Fruit fly (Drosophila melanogaster) whole organism, embryonic: ENCODE data around the gene PAN3.

Source experiments
- Bdp1 ChIP-seq: fragments of 200-800 bp; sonication (Bioruptor generic); optimal IDR thresholded peaks from 3 replicates; lab custom pipeline; 2016; ENCODE audit warnings: missing biosample characterization, missing genetic modification characterization
- Bgb ChIP-seq: fragments of 200-800 bp; sonication (Bioruptor generic); IDR thresholded peaks from 2 replicates; pipeline ENCODE4 v1.3.6; 2022; ENCODE audit warnings: missing biosample characterization, missing genetic modification characterization; ENCODE audit not compliant: partially characterized antibody
- BtbVII ChIP-seq: fragments of 200-800 bp; sonication (Bioruptor generic); optimal IDR thresholded peaks from 3 replicates; lab custom pipeline; 2017; ENCODE audit warnings: missing biosample characterization, mild to moderate bottlenecking, missing genetic modification characterization
- CG10147 ChIP-seq: fragments of 200-800 bp; sonication (Bioruptor generic); optimal IDR thresholded peaks from 2 replicates; lab custom pipeline; 2019; ENCODE audit warnings: missing biosample characterization, mild to moderate bottlenecking, missing genetic modification characterization, moderate library complexity
- CG10209 ChIP-seq: fragments of 200-800 bp; sonication (Bioruptor generic); optimal IDR thresholded peaks from 3 replicates; lab custom pipeline; 2017; ENCODE audit warnings: missing biosample characterization, mild to moderate bottlenecking, missing genetic modification characterization, missing genetic modification reagents
- CG10267 ChIP-seq: fragments of 200-800 bp; sonication (Bioruptor generic); optimal IDR thresholded peaks from 2 replicates; lab custom pipeline; 2018; ENCODE audit warnings: missing biosample characterization, mild to moderate bottlenecking, missing genetic modification characterization, moderate library complexity
- CG11504 ChIP-seq: fragments of 200-800 bp; sonication (Bioruptor generic); optimal IDR thresholded peaks from 3 replicates; lab custom pipeline; 2019; ENCODE audit warnings: missing biosample characterization, mild to moderate bottlenecking, missing genetic modification characterization, moderate library complexity
- CG11696 ChIP-seq: fragments of 200-800 bp; sonication (Bioruptor generic); IDR thresholded peaks from 2 replicates; pipeline ENCODE4 v1.3.6; 2022; ENCODE audit warnings: missing biosample characterization, missing genetic modification characterization
- CG32767 ChIP-seq: fragments of 200-800 bp; sonication (Bioruptor generic); IDR thresholded peaks from 2 replicates; pipeline ENCODE4 v1.3.6; 2022; ENCODE audit warnings: missing biosample characterization, missing genetic modification characterization
- CG43689 ChIP-seq: fragments of 200-800 bp; sonication (Bioruptor generic); IDR thresholded peaks from 2 replicates; pipeline ENCODE4 v1.3.6; 2022; ENCODE audit warnings: missing biosample characterization, missing genetic modification characterization
- CG7372 ChIP-seq: fragments of 200-800 bp; sonication (Bioruptor generic); IDR thresholded peaks from 2 replicates; pipeline ENCODE4 v1.3.6; 2022; ENCODE audit warnings: missing biosample characterization, missing genetic modification characterization
- CG9437 ChIP-seq: fragments of 200-800 bp; sonication (Bioruptor generic); optimal IDR thresholded peaks from 2 replicates; lab custom pipeline; 2018; ENCODE audit warnings: missing biosample characterization, mild to moderate bottlenecking, missing genetic modification characterization
- CG9932 ChIP-seq: fragments of 200-800 bp; sonication (Bioruptor generic); IDR thresholded peaks from 2 replicates; pipeline ENCODE4 v1.3.6; 2022; ENCODE audit warnings: missing biosample characterization, missing genetic modification characterization
- CHES-1-like ChIP-seq: fragments of 200-800 bp; sonication (Bioruptor generic); optimal IDR thresholded peaks from 2 replicates; lab custom pipeline; 2016; ENCODE audit warnings: missing biosample characterization, missing genetic modification characterization
- D19A ChIP-seq: fragments of 200-800 bp; optimal IDR thresholded peaks from 3 replicates; lab custom pipeline; 2019; ENCODE audit warnings: missing biosample characterization, mild to moderate bottlenecking, missing genetic modification characterization, moderate library complexity
- D19B ChIP-seq: fragments of 200-800 bp; sonication (Bioruptor generic); optimal IDR thresholded peaks from 2 replicates; lab custom pipeline; 2017; ENCODE audit warnings: missing biosample characterization, mild to moderate bottlenecking, missing genetic modification characterization
- Dek ChIP-seq: fragments of 200-800 bp; sonication (Bioruptor generic); optimal IDR thresholded peaks from 3 replicates; lab custom pipeline; 2019; ENCODE audit warnings: missing biosample characterization, mild to moderate bottlenecking, missing genetic modification characterization, moderate library complexity
- Dll ChIP-seq: fragments of 200-800 bp; sonication (Bioruptor generic); IDR thresholded peaks from 4 replicates; pipeline ENCODE4 v1.3.6; 2022; ENCODE audit warnings: missing biosample characterization, missing genetic modification characterization; ENCODE audit not compliant: partially characterized antibody
- Dref ChIP-seq: fragments of 200-800 bp; sonication (Bioruptor generic); IDR thresholded peaks from 2 replicates; pipeline ENCODE4 v1.3.6; 2022; ENCODE audit warnings: missing biosample characterization, missing genetic modification characterization
- Fer2 ChIP-seq: fragments of 200-800 bp; sonication (Bioruptor generic); optimal IDR thresholded peaks from 2 replicates; lab custom pipeline; 2018; ENCODE audit warnings: missing biosample characterization, mild to moderate bottlenecking, missing genetic modification characterization, moderate library complexity
- HLH4C ChIP-seq: fragments of 200-800 bp; sonication (Bioruptor generic); IDR thresholded peaks from 3 replicates; pipeline ENCODE4 v1.3.6; 2022; ENCODE audit warnings: missing biosample characterization, missing genetic modification characterization; ENCODE audit not compliant: partially characterized antibody
- HLH54F ChIP-seq: fragments of 200-800 bp; sonication (Bioruptor generic); optimal IDR thresholded peaks from 3 replicates; lab custom pipeline; 2016; ENCODE audit warnings: missing biosample characterization, missing genetic modification characterization
- Lhr ChIP-seq: fragments of 200-800 bp; sonication (Bioruptor generic); optimal IDR thresholded peaks from 3 replicates; lab custom pipeline; 2017; ENCODE audit warnings: mild to moderate bottlenecking, missing biosample characterization, missing genetic modification reagents, missing genetic modification characterization
- Six4 ChIP-seq: fragments of 200-800 bp; sonication (Bioruptor generic); optimal IDR thresholded peaks from 2 replicates; lab custom pipeline; 2016; ENCODE audit warnings: missing biosample characterization, missing genetic modification characterization
- Spps ChIP-seq: fragments of 200-800 bp; sonication (Bioruptor generic); optimal IDR thresholded peaks from 2 replicates; lab custom pipeline; 2018; ENCODE audit warnings: missing biosample characterization, mild to moderate bottlenecking, missing genetic modification characterization
- amos ChIP-seq: fragments of 200-800 bp; sonication (Bioruptor generic); IDR thresholded peaks from 2 replicates; pipeline ENCODE4 v1.3.6; 2022; ENCODE audit warnings: missing biosample characterization, missing genetic modification characterization; ENCODE audit not compliant: partially characterized antibody
- bbx ChIP-seq: fragments of 200-800 bp; sonication (Bioruptor generic); IDR thresholded peaks from 2 replicates; pipeline ENCODE4 v1.3.6; 2022; ENCODE audit warnings: missing biosample characterization, missing genetic modification characterization; ENCODE audit not compliant: partially characterized antibody
- bowl ChIP-seq: fragments of 200-800 bp; sonication (Bioruptor generic); IDR thresholded peaks from 2 replicates; pipeline ENCODE4 v1.3.6; 2022; ENCODE audit warnings: missing biosample characterization, missing genetic modification characterization
- chinmo ChIP-seq: fragments of 200-800 bp; sonication (Bioruptor generic); IDR thresholded peaks from 4 replicates; pipeline ENCODE4 v1.3.6; 2022; ENCODE audit warnings: missing biosample characterization, missing genetic modification characterization; ENCODE audit not compliant: partially characterized antibody
- esg ChIP-seq: fragments of 200-800 bp; sonication (Bioruptor generic); conservative IDR thresholded peaks from 2 replicates; pipeline ENCODE4 v1.3.6; 2022; ENCODE audit warnings: missing biosample characterization, missing genetic modification characterization
- eve ChIP-seq, 2 experiments: fragments of >200 bp; optimal IDR thresholded peaks; 2 replicates each; lab custom pipeline; 2017; ENCODE audit warnings: missing biosample characterization in 2 of 2, missing genetic modification characterization in 2 of 2
- ewg ChIP-seq: fragments of 200-800 bp; sonication (Bioruptor generic); optimal IDR thresholded peaks from 3 replicates; lab custom pipeline; 2017; ENCODE audit warnings: mild to moderate bottlenecking, missing biosample characterization, missing genetic modification reagents, missing genetic modification characterization
- exex ChIP-seq: fragments of 200-800 bp; sonication (Bioruptor generic); optimal IDR thresholded peaks from 4 replicates; lab custom pipeline; 2018; ENCODE audit warnings: missing biosample characterization, mild to moderate bottlenecking, missing genetic modification characterization, moderate library complexity
- gsb-n ChIP-seq: fragments of 200-800 bp; sonication (Bioruptor generic); optimal IDR thresholded peaks from 3 replicates; lab custom pipeline; 2018; ENCODE audit warnings: missing biosample characterization, mild to moderate bottlenecking, missing genetic modification characterization
- hkb ChIP-seq, 2 experiments: fragments of 200-800 bp in 1 of 2; fragments of >200 bp in 1 of 2; sonication (Bioruptor generic) in 1 of 2; IDR thresholded peaks in 1 of 2; optimal IDR thresholded peaks in 1 of 2; 2 replicates each; pipeline versions ENCODE4 v1.3.6 to Lab custom; 2017 to 2022; ENCODE audit warnings: missing biosample characterization in 1 of 2, missing genetic modification characterization in 1 of 2
- jing ChIP-seq: fragments of 200-800 bp; sonication (Bioruptor generic); optimal IDR thresholded peaks from 2 replicates; lab custom pipeline; 2018; ENCODE audit warnings: missing biosample characterization, mild to moderate bottlenecking, missing genetic modification characterization
- kah ChIP-seq: fragments of 200-800 bp; sonication (Bioruptor generic); optimal IDR thresholded peaks from 2 replicates; lab custom pipeline; 2018; ENCODE audit warnings: missing biosample characterization, mild to moderate bottlenecking, missing genetic modification characterization
- klu ChIP-seq: fragments of 200-800 bp; sonication (Bioruptor generic); IDR thresholded peaks from 2 replicates; pipeline ENCODE4 v1.3.6; 2022; ENCODE audit warnings: missing biosample characterization, missing genetic modification characterization
- lmd ChIP-seq: fragments of 200-800 bp; sonication (Bioruptor generic); IDR thresholded peaks from 2 replicates; pipeline ENCODE4 v1.3.6; 2022; ENCODE audit warnings: missing biosample characterization, missing genetic modification characterization
- lola ChIP-seq, 3 experiments: fragments of >200 bp in 2 of 3; fragments of 200-800 bp in 1 of 3; sonication (Bioruptor generic) in 1 of 3; optimal IDR thresholded peaks; 2 replicates each; lab custom pipeline; 2017 to 2019; ENCODE audit warnings: missing biosample characterization in 3 of 3, missing genetic modification characterization in 3 of 3, mild to moderate bottlenecking in 1 of 3, moderate library complexity in 1 of 3
- sens ChIP-seq: fragments of 200-800 bp; sonication (Bioruptor generic); peaks from one replicate; lab custom pipeline; 2016; ENCODE audit warnings: missing biosample characterization, missing genetic modification characterization
- sr ChIP-seq: fragments of 200-800 bp; sonication (Bioruptor generic); IDR thresholded peaks from 3 replicates; pipeline ENCODE4 v1.3.6; 2022; ENCODE audit warnings: missing biosample characterization, missing genetic modification characterization
- sug ChIP-seq: fragments of 200-800 bp; optimal IDR thresholded peaks from 2 replicates; lab custom pipeline; 2019; ENCODE audit warnings: missing biosample characterization, mild to moderate bottlenecking, missing genetic modification characterization, moderate library complexity
- tup ChIP-seq: fragments of 200-800 bp; sonication (Bioruptor generic); optimal IDR thresholded peaks from 2 replicates; lab custom pipeline; 2016; ENCODE audit warnings: missing biosample characterization, mild to moderate bottlenecking, missing genetic modification characterization, moderate library complexity
- zf30C ChIP-seq: fragments of 200-800 bp; sonication (Bioruptor generic); optimal IDR thresholded peaks from 3 replicates; lab custom pipeline; 2018; ENCODE audit warnings: missing biosample characterization, mild to moderate bottlenecking, missing genetic modification characterization
- zfh1 ChIP-seq: fragments of 200-800 bp; sonication (Bioruptor generic); IDR thresholded peaks from 3 replicates; pipeline ENCODE4 v1.3.6; 2022; ENCODE audit warnings: missing biosample characterization, missing genetic modification characterization

The PAN3 gene

dm6 chr3L:3111127-3111526 lies 40.2 kb downstream of the PAN3 start, which contains the start of gene CG45066:
TSS of gene CG45066 (minus strand) at chr3L:3111227.
- no peak for TF ChIP-seq CG10147 (GFP tag; lab: Kevin White, UChicago)
- no peak for TF ChIP-seq chinmo (GFP tag; lab: Robert Waterston, UW)
- TF ChIP-seq D19B (GFP tag; lab: Kevin White, UChicago): no peak
- no peak for TF ChIP-seq hkb (optimal IDR thresholded peaks at IDR 0.05; lab: Kevin White, UChicago)
- TF ChIP-seq hkb (GFP tag; IDR thresholded peaks at IDR 0.05; lab: Robert Waterston, UW): no peak
- TF ChIP-seq BtbVII (GFP tag; lab: Kevin White, UChicago): no peak
- no peak for TF ChIP-seq CG9437 (GFP tag; lab: Kevin White, UChicago)
- TF ChIP-seq zfh1 (GFP tag; lab: Robert Waterston, UW): no peak
- TF ChIP-seq CHES-1-like (GFP tag; lab: Kevin White, UChicago): no peak
- TF ChIP-seq CG11696: no peak
- TF ChIP-seq Lhr (GFP tag; lab: Kevin White, UChicago): no peak
- TF ChIP-seq Six4 (GFP tag; lab: Kevin White, UChicago): no peak
- no peak for TF ChIP-seq gsb-n
- TF ChIP-seq lola (GFP tag; optimal IDR thresholded peaks at IDR 0.05; lab: Kevin White, UChicago): no peak
- no peak for TF ChIP-seq eve (GFP tag; optimal IDR thresholded peaks at IDR 0.05; lab: Kevin White, UChicago)
- TF ChIP-seq D19A: no peak
- TF ChIP-seq CG11504 (tag; lab: Kevin White, UChicago): no peak
- no peak for TF ChIP-seq CG10267 (tag; lab: Kevin White, UChicago)
- TF ChIP-seq Dek (tag; lab: Kevin White, UChicago): no peak
- no peak for TF ChIP-seq lmd (GFP tag; lab: Robert Waterston, UW)

- TF ChIP-seq CG43689: no peak
- TF ChIP-seq CG10209 (GFP tag; lab: Kevin White, UChicago): no peak
- TF ChIP-seq ewg (GFP tag; lab: Kevin White, UChicago): no peak
- no peak for TF ChIP-seq sug (tag; lab: Kevin White, UChicago)
- TF ChIP-seq tup: no peak
- TF ChIP-seq esg: no peak
- no peak for TF ChIP-seq CG32767 (GFP tag; lab: Robert Waterston, UW)
- TF ChIP-seq HLH54F (GFP tag; lab: Kevin White, UChicago): no peak
- no peak for TF ChIP-seq amos (GFP tag; lab: Robert Waterston, UW)
- no peak for TF ChIP-seq sr (GFP tag; lab: Robert Waterston, UW)
- no peak for TF ChIP-seq Spps (tag; lab: Kevin White, UChicago)
- no peak for TF ChIP-seq Dref
- no peak for TF ChIP-seq kah (GFP tag; lab: Kevin White, UChicago)
Measured at dm6 chr3L:3114367-3114766, 43.4 kb downstream of the PAN3 start, which contains the start of gene CG45067. TSS of gene CG45067 (minus strand) at chr3L:3114467.

- TF ChIP-seq klu (GFP tag; lab: Robert Waterston, UW) (no peak), bowl (GFP tag; lab: Robert Waterston, UW) (no peak), bbx (GFP tag; lab: Robert Waterston, UW) (peak; percentile 48), Dll (GFP tag; lab: Robert Waterston, UW) (0 out of 4 replicates have a peak, but pooled peaks have one; percentile 32), Bdp1 (GFP tag; lab: Kevin White, UChicago) (peak; percentile 97), sens (GFP tag; lab: Kevin White, UChicago) (peak; percentile 43), jing (GFP tag; lab: Kevin White, UChicago) (no peak), zf30C (GFP tag; lab: Kevin White, UChicago) (no peak), amos (GFP tag; lab: Robert Waterston, UW) (peak; percentile 66; the same call in 1 of the 2 replicates), HLH4C (GFP tag; lab: Robert Waterston, UW) (peak; percentile 24; the same call in 1 of the 3 replicates), Fer2 (tag; lab: Kevin White, UChicago) (no peak), Bgb (GFP tag; lab: Robert Waterston, UW) (peak; percentile 72), CG9932 (no peak), chinmo (GFP tag; lab: Robert Waterston, UW) (peak; percentile 57; the same call in 1 of the 4 replicates), exex (tag; lab: Kevin White, UChicago) (peak; percentile 34), CG7372 (GFP tag; lab: Robert Waterston, UW) (no peak)
Measured at dm6 chr3L:3121769-3122432, 51.0 kb downstream of the PAN3 start.
